Worm (Caenorhabditis elegans) whole organism, young adult: ENCODE measurements around the gene K05F6.10.

ENCODE experiments used
- C06A6.2 ChIP-seq: fragments of 200-800 bp; sonication (Bioruptor generic); conservative IDR thresholded peaks from 2 replicates; pipeline ENCODE4 v1.3.6; 2022; ENCODE audit warnings: missing genetic modification characterization, missing compliant biosample characterization
- C17E4.6 ChIP-seq: fragments of 200-800 bp; sonication (Bioruptor generic); IDR thresholded peaks from 2 replicates; pipeline ENCODE4 v1.3.6; 2022; ENCODE audit warnings: missing genetic modification reagents, missing genetic modification characterization, missing compliant biosample characterization
- D2030.7 ChIP-seq: fragments of 200-800 bp; sonication (Bioruptor generic); IDR thresholded peaks from 2 replicates; pipeline ENCODE4 v1.3.6; 2022; ENCODE audit warnings: missing genetic modification reagents, missing genetic modification characterization, missing compliant biosample characterization
- F10E7.11 ChIP-seq: sonication (generic microtip); optimal IDR thresholded peaks from 2 replicates; lab custom pipeline; 2017; ENCODE audit warnings: mild to moderate bottlenecking, missing genetic modification characterization, moderate library complexity, missing compliant biosample characterization
- F52B5.7 ChIP-seq: sonication (generic microtip); optimal IDR thresholded peaks from 2 replicates; lab custom pipeline; 2016; ENCODE audit warnings: mild to moderate bottlenecking, missing genetic modification characterization, missing compliant biosample characterization
- T26A5.8 ChIP-seq: sonication (generic microtip); optimal IDR thresholded peaks from 2 replicates; lab custom pipeline; 2016; ENCODE audit warnings: missing genetic modification characterization, missing compliant biosample characterization
- aptf-2 ChIP-seq: fragments of 200-800 bp; sonication (Bioruptor generic); conservative IDR thresholded peaks from 2 replicates; pipeline ENCODE4 v1.3.6; 2022; ENCODE audit warnings: missing genetic modification reagents, missing genetic modification characterization, missing compliant biosample characterization
- athp-1 ChIP-seq: sonication (generic microtip); optimal IDR thresholded peaks from 2 replicates; lab custom pipeline; 2017; ENCODE audit warnings: mild to moderate bottlenecking, missing genetic modification characterization, missing compliant biosample characterization
- attf-3 ChIP-seq: fragments of 200-800 bp; sonication (Bioruptor generic); conservative IDR thresholded peaks from 2 replicates; pipeline ENCODE4 v1.3.6; 2022; ENCODE audit warnings: missing genetic modification reagents, missing genetic modification characterization, missing compliant biosample characterization
- attf-5 ChIP-seq: fragments of 200-800 bp; sonication (Bioruptor generic); optimal IDR thresholded peaks from 2 replicates; lab custom pipeline; 2018; ENCODE audit warnings: mild to moderate bottlenecking, missing genetic modification characterization, missing compliant biosample characterization
- cebp-1 ChIP-seq, 2 experiments: fragments of 200-800 bp in 1 of 2; sonication (Bioruptor generic) in 1 of 2; sonication (generic microtip) in 1 of 2; IDR thresholded peaks in 1 of 2; optimal IDR thresholded peaks in 1 of 2; 2 replicates each; pipeline versions ENCODE4 v1.3.6 to Lab custom; 2017 to 2022; ENCODE audit warnings: missing compliant biosample characterization in 2 of 2, missing genetic modification characterization in 2 of 2, mild to moderate bottlenecking in 1 of 2, missing genetic modification reagents in 1 of 2, moderate library complexity in 1 of 2
- ceh-27 ChIP-seq: fragments of 200-800 bp; sonication (Bioruptor generic); optimal IDR thresholded peaks from 2 replicates; lab custom pipeline; 2018; ENCODE audit warnings: mild to moderate bottlenecking, missing genetic modification characterization, moderate library complexity, missing compliant biosample characterization
- ceh-91 ChIP-seq: fragments of 200-800 bp; sonication (Bioruptor generic); IDR thresholded peaks from 2 replicates; pipeline ENCODE4 v1.3.6; 2022; ENCODE audit warnings: missing genetic modification reagents, missing genetic modification characterization, missing compliant biosample characterization
- dpl-1 ChIP-seq: fragments of 150-350 bp; optimal IDR thresholded peaks from 2 replicates; lab custom pipeline; 2014; ENCODE audit warnings: missing biosample characterization, missing genetic modification reagents, missing genetic modification characterization
- fkh-3 ChIP-seq: sonication (generic microtip); optimal IDR thresholded peaks from 2 replicates; lab custom pipeline; 2016; ENCODE audit warnings: mild to moderate bottlenecking, missing genetic modification characterization, missing compliant biosample characterization
- gei-17 ChIP-seq: fragments of 200-800 bp; sonication (Bioruptor generic); optimal IDR thresholded peaks from 2 replicates; lab custom pipeline; 2018; ENCODE audit warnings: mild to moderate bottlenecking, missing genetic modification characterization, missing compliant biosample characterization
- him-1 ChIP-seq: sonication (generic microtip); optimal IDR thresholded peaks from 2 replicates; lab custom pipeline; 2016; ENCODE audit warnings: missing genotype, missing genetic modification reagents, missing genetic modification characterization, missing compliant biosample characterization
- let-607 ChIP-seq, 2 experiments: fragments of 200-800 bp in 1 of 2; sonication (Bioruptor generic) in 1 of 2; sonication (generic microtip) in 1 of 2; optimal IDR thresholded peaks; 2 replicates each; lab custom pipeline; 2016 to 2018; ENCODE audit warnings: mild to moderate bottlenecking in 2 of 2, missing compliant biosample characterization in 2 of 2, missing genetic modification characterization in 2 of 2, moderate library complexity in 2 of 2, missing genotype in 1 of 2
- lin-26 ChIP-seq: fragments of 200-800 bp; sonication (Bioruptor generic); IDR thresholded peaks from 2 replicates; pipeline ENCODE4 v1.3.6; 2022; ENCODE audit warnings: missing genetic modification reagents, missing genetic modification characterization, missing compliant biosample characterization
- lir-1 ChIP-seq: fragments of 200-800 bp; sonication (Bioruptor generic); conservative IDR thresholded peaks from 2 replicates; pipeline ENCODE4 v1.3.6; 2022; ENCODE audit warnings: missing genetic modification reagents, missing genetic modification characterization, missing compliant biosample characterization
- madf-8 ChIP-seq: fragments of 200-800 bp; sonication (Bioruptor generic); conservative IDR thresholded peaks from 2 replicates; pipeline ENCODE4 v1.3.6; 2022; ENCODE audit warnings: missing genetic modification reagents, missing genetic modification characterization, missing compliant biosample characterization
- mxl-1 ChIP-seq: sonication (generic microtip); optimal IDR thresholded peaks from 2 replicates; lab custom pipeline; 2016; ENCODE audit warnings: missing genetic modification characterization, missing compliant biosample characterization
- nhr-179 ChIP-seq: sonication (generic microtip); optimal IDR thresholded peaks from 2 replicates; lab custom pipeline; 2016; ENCODE audit warnings: mild to moderate bottlenecking, missing genetic modification characterization, missing compliant biosample characterization
- nhr-80 ChIP-seq: sonication (generic microtip); optimal IDR thresholded peaks from 2 replicates; lab custom pipeline; 2016; ENCODE audit warnings: missing genetic modification characterization, missing compliant biosample characterization
- rpc-1 ChIP-seq, 2 experiments: fragments of 150-350 bp in 1 of 2; sonication (generic microtip) in 1 of 2; optimal IDR thresholded peaks; 2 replicates each; lab custom pipeline; 2014 to 2018; ENCODE audit warnings: missing biosample characterization in 1 of 2, missing genetic modification characterization in 1 of 2, missing genetic modification reagents in 1 of 2, missing genotype in 1 of 2
- sdz-38 ChIP-seq: sonication (generic microtip); optimal IDR thresholded peaks from 2 replicates; lab custom pipeline; 2016; ENCODE audit warnings: missing genotype, missing genetic modification characterization, missing compliant biosample characterization
- sea-2 ChIP-seq: fragments of 200-800 bp; sonication (Bioruptor generic); IDR thresholded peaks from 2 replicates; pipeline ENCODE4 v1.3.6; 2022; ENCODE audit warnings: missing genetic modification characterization, missing compliant biosample characterization
- snpc-4 ChIP-seq, 5 experiments: fragments of 150-350 bp in 1 of 5; sonication (generic microtip) in 4 of 5; optimal IDR thresholded peaks; 2 replicates each; lab custom pipeline; 2014 to 2018; ENCODE audit warnings: missing genetic modification characterization in 5 of 5, missing biosample characterization in 3 of 5, antibody characterized with exemption in 2 of 5, mild to moderate bottlenecking in 2 of 5, missing compliant biosample characterization in 2 of 5, missing genotype in 2 of 5, moderate library complexity in 2 of 5, missing genetic modification reagents in 1 of 5
- xnd-1 ChIP-seq: sonication (generic microtip); optimal IDR thresholded peaks from 2 replicates; lab custom pipeline; 2016; ENCODE audit warnings: missing genotype, missing genetic modification reagents, missing genetic modification characterization, missing compliant biosample characterization
- ztf-22 ChIP-seq: fragments of 200-800 bp; sonication (Bioruptor generic); optimal IDR thresholded peaks from 2 replicates; lab custom pipeline; 2018; ENCODE audit warnings: mild to moderate bottlenecking, missing genetic modification characterization, moderate library complexity, missing compliant biosample characterization
- ztf-28 ChIP-seq: fragments of 200-800 bp; sonication (Bioruptor generic); IDR thresholded peaks from 2 replicates; pipeline ENCODE4 v1.3.6; 2022; ENCODE audit warnings: missing genetic modification reagents, missing genetic modification characterization, missing compliant biosample characterization
- ztf-6 ChIP-seq: fragments of 200-800 bp; sonication (Bioruptor generic); IDR thresholded peaks from 2 replicates; pipeline ENCODE4 v1.3.6; 2022; ENCODE audit warnings: missing genetic modification reagents, missing genetic modification characterization, missing compliant biosample characterization

The K05F6.10 gene

DNA sequence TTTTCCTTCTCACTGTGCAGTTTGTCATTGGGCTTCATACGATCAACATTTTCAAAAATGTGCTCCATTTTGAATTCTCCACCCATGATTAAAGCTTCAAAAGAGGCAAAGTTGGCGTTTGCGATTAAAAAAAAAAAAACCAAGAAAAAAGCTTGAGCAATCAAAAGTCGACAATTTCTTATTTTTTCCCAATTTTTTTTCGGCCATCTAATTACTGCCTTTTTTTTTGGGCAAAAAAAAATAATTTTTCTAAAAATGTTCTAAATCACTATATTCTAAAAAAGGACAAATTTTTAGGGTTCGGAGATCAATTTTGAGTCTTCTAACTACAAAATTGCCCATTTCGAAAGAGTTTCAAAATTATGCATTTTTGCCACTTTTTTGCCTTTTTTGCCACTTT is at the start of gene K05F6.10:
TSS of gene K05F6.10 (minus strand) at position 101 of the 400 bp plus-strand sequence.
- TF ChIP-seq ztf-22 (GFP tag; lab: Kevin White, UChicago) = no peak
- no peak for TF ChIP-seq aptf-2 (GFP tag; lab: Robert Waterston, UW)
- no peak for TF ChIP-seq T26A5.8
- TF ChIP-seq ztf-28 (GFP tag; lab: Robert Waterston, UW) = no peak
- TF ChIP-seq nhr-179 = no peak

DNA sequence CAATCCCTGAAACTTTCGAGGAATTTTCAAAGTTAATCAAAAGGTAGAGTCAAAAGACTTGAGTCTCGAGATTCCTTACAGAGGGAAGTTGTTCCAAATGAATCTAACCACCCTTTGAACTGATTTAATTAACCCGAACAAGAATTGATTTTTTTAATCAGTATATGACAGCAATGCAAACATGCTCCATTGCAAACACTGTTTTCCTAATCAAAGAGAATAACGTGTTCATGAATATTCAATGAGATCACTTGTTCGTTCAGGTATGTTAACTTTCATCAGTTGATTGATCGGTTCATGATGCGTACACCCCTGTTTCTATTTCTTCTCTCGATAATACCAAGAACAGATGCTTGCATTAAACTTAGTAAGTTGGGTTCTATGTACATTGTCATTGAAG is 49.7 kb upstream of the K05F6.10 start, which contains the start of gene C08E3.14:
TSS of gene C08E3.14 (plus strand) at position 301 of the 400 bp plus-strand sequence.
- TF ChIP-seq snpc-4 (GFP tag; optimal IDR thresholded peaks at IDR 0.05; lab: Kevin White, UChicago) (no peak), snpc-4 (tag; optimal IDR thresholded peaks at IDR 0.05; lab: Kevin White, UChicago) (no peak), D2030.7 (GFP tag; lab: Robert Waterston, UW) (no peak), ceh-91 (no peak), F10E7.11 (tag; lab: Kevin White, UChicago) (no peak), fkh-3 (tag; lab: Kevin White, UChicago) (no peak), ztf-22 (GFP tag; lab: Kevin White, UChicago) (no peak), athp-1 (tag; lab: Kevin White, UChicago) (no peak), lin-26 (no peak), rpc-1 (optimal IDR thresholded peaks at IDR 0.05; lab: Kevin White, UChicago) (no peak), rpc-1 (tag; optimal IDR thresholded peaks at IDR 0.05; lab: Kevin White, UChicago) (no peak), attf-5 (no peak), ztf-28 (GFP tag; lab: Robert Waterston, UW) (no peak), aptf-2 (GFP tag; lab: Robert Waterston, UW) (no peak), him-1 (tag; lab: Kevin White, UChicago) (no peak), cebp-1 (GFP tag; IDR thresholded peaks at IDR 0.05; lab: Robert Waterston, UW) (no peak), cebp-1 (tag; optimal IDR thresholded peaks at IDR 0.05; lab: Kevin White, UChicago) (no peak), madf-8 (no peak), gei-17 (GFP tag; lab: Kevin White, UChicago) (no peak), ztf-6 (GFP tag; lab: Robert Waterston, UW) (no peak), lir-1 (GFP tag; lab: Robert Waterston, UW) (no peak), sea-2 (GFP tag; lab: Robert Waterston, UW) (no peak), ceh-27 (GFP tag; lab: Kevin White, UChicago) (no peak)

ce11 chrII:1624572-1624971 is 48.6 kb upstream of the K05F6.10 start, which contains the start of gene fbxa-160:
fbxa-160 (minus strand) TSS chrII:1624672.
- no peak for TF ChIP-seq F52B5.7 (tag; lab: Kevin White, UChicago)
- no peak for TF ChIP-seq attf-3 (GFP tag; lab: Robert Waterston, UW)
- no peak for TF ChIP-seq let-607 (tag; optimal IDR thresholded peaks at IDR 0.05; lab: Kevin White, UChicago)
- TF ChIP-seq sdz-38 (tag; lab: Kevin White, UChicago) = no peak
- TF ChIP-seq xnd-1 (tag; lab: Kevin White, UChicago) = no peak
- TF ChIP-seq C17E4.6 (GFP tag; lab: Robert Waterston, UW) = no peak

ce11 chrII:1621795-1622194 is 45.9 kb upstream of the K05F6.10 start:
- TF ChIP-seq dpl-1 (GFP tag; lab: Kevin White, UChicago) (no peak), nhr-80 (peak; percentile 5)

DNA sequence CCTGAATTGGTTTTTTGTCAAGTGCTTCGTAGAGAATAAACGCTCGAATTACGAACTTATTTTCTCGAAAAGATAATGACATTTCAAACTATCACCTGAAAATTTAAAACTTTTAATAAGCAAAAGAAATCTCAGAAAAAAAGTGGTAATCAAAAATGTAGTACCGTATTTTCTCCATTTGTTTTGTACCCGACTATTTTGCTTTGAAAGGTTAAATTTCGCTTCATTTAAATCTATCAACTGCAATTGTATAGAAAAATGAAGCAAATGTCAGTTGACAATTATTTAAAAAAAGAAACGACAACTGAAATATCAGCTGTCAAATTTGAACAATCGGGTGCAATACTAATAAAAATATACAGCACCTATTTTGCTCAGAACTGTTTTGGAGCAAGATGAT is 45.2 kb upstream of the K05F6.10 start, which contains the start of gene fbxa-158:
TSS of gene fbxa-158 (minus strand) at position 101 of the 400 bp plus-strand sequence.
- TF ChIP-seq C06A6.2 (GFP tag; lab: Robert Waterston, UW) = no peak
- no peak for TF ChIP-seq mxl-1 (tag; lab: Kevin White, UChicago)
